Worm (Caenorhabditis elegans) whole organism, young adult: Measurements from ENCODE around the gene F58G11.4.
A peak's percentile ranks its signal among the peaks of the same experiment; 100 is the strongest.

ENCODE experiments used
- B0035.1 ChIP-seq: sonication (generic microtip); optimal IDR thresholded peaks from 2 replicates; lab custom pipeline; 2016; ENCODE audit warnings: missing genetic modification characterization, mild to moderate bottlenecking, missing compliant biosample characterization, missing genotype, missing genetic modification reagents
- F10E7.11 ChIP-seq: sonication (generic microtip); optimal IDR thresholded peaks from 2 replicates; lab custom pipeline; 2017; ENCODE audit warnings: mild to moderate bottlenecking, missing genetic modification characterization, moderate library complexity, missing compliant biosample characterization
- F22D6.2 ChIP-seq: sonication (generic microtip); optimal IDR thresholded peaks from 2 replicates; lab custom pipeline; 2016; ENCODE audit warnings: mild to moderate bottlenecking, missing genetic modification characterization, missing compliant biosample characterization
- F23B12.7 ChIP-seq: sonication (generic microtip); optimal IDR thresholded peaks from 2 replicates; lab custom pipeline; 2017; ENCODE audit warnings: missing genetic modification characterization, mild to moderate bottlenecking, missing compliant biosample characterization, antibody characterized with exemption, moderate library complexity; ENCODE audit not compliant: insufficient read depth
- F37B4.10 ChIP-seq: fragments of 200-800 bp; sonication (Bioruptor generic); IDR thresholded peaks from 2 replicates; pipeline ENCODE4 v1.3.6; 2022; ENCODE audit warnings: missing genetic modification characterization, missing compliant biosample characterization
- F52B5.7 ChIP-seq: sonication (generic microtip); optimal IDR thresholded peaks from 2 replicates; lab custom pipeline; 2016; ENCODE audit warnings: mild to moderate bottlenecking, missing genetic modification characterization, missing compliant biosample characterization
- F55B11.4 ChIP-seq: sonication (generic microtip); optimal IDR thresholded peaks from 2 replicates; lab custom pipeline; 2016; ENCODE audit warnings: missing compliant biosample characterization, missing genetic modification characterization, borderline replicate concordance; ENCODE audit not compliant: insufficient read depth
- F57C9.4 ChIP-seq: sonication (generic microtip); optimal IDR thresholded peaks from 2 replicates; lab custom pipeline; 2017; ENCODE audit warnings: mild to moderate bottlenecking, missing genetic modification characterization, missing compliant biosample characterization
- K11D2.4 ChIP-seq: fragments of 200-800 bp; sonication (Bioruptor generic); IDR thresholded peaks from 2 replicates; pipeline ENCODE4 v1.3.6; 2022; ENCODE audit warnings: missing genetic modification reagents, missing genetic modification characterization, missing compliant biosample characterization
- T07F8.4 ChIP-seq: sonication (generic microtip); optimal IDR thresholded peaks from 2 replicates; lab custom pipeline; 2016; ENCODE audit warnings: mild to moderate bottlenecking, missing genetic modification characterization, moderate library complexity, missing compliant biosample characterization
- Y53F4B.3 ChIP-seq: fragments of 200-800 bp; sonication (Bioruptor generic); IDR thresholded peaks from 2 replicates; pipeline ENCODE4 v1.3.6; 2022; ENCODE audit warnings: missing genetic modification reagents, missing genetic modification characterization, missing compliant biosample characterization
- Y67H2A.10 ChIP-seq: fragments of 200-800 bp; sonication (Bioruptor generic); conservative IDR thresholded peaks from 2 replicates; pipeline ENCODE4 v1.3.6; 2022; ENCODE audit warnings: missing genetic modification reagents, missing genetic modification characterization, missing compliant biosample characterization
- ZK185.1 ChIP-seq: sonication (generic microtip); optimal IDR thresholded peaks from 2 replicates; lab custom pipeline; 2016; ENCODE audit warnings: mild to moderate bottlenecking, missing genetic modification characterization, missing compliant biosample characterization; ENCODE audit not compliant: poor library complexity, severe bottlenecking
- atf-7 ChIP-seq: sonication (generic microtip); optimal IDR thresholded peaks from 2 replicates; lab custom pipeline; 2017; ENCODE audit warnings: mild to moderate bottlenecking, missing genetic modification characterization, missing compliant biosample characterization
- attf-6 ChIP-seq: fragments of 200-800 bp; sonication (Bioruptor generic); IDR thresholded peaks from 2 replicates; pipeline ENCODE4 v1.3.6; 2022; ENCODE audit warnings: missing genetic modification reagents, missing genetic modification characterization, missing compliant biosample characterization
- bed-2 ChIP-seq: fragments of 200-800 bp; sonication (Bioruptor generic); IDR thresholded peaks from 2 replicates; pipeline ENCODE4 v1.3.6; 2022; ENCODE audit warnings: missing genetic modification reagents, missing genetic modification characterization, missing compliant biosample characterization
- cebp-1 ChIP-seq, 2 experiments: fragments of 200-800 bp in 1 of 2; sonication (Bioruptor generic) in 1 of 2; sonication (generic microtip) in 1 of 2; IDR thresholded peaks in 1 of 2; optimal IDR thresholded peaks in 1 of 2; 2 replicates each; pipeline versions ENCODE4 v1.3.6 to Lab custom; 2017 to 2022; ENCODE audit warnings: missing compliant biosample characterization in 2 of 2, missing genetic modification characterization in 2 of 2, mild to moderate bottlenecking in 1 of 2, missing genetic modification reagents in 1 of 2, moderate library complexity in 1 of 2
- ceh-27 ChIP-seq: fragments of 200-800 bp; sonication (Bioruptor generic); optimal IDR thresholded peaks from 2 replicates; lab custom pipeline; 2018; ENCODE audit warnings: mild to moderate bottlenecking, missing genetic modification characterization, moderate library complexity, missing compliant biosample characterization
- ceh-91 ChIP-seq: fragments of 200-800 bp; sonication (Bioruptor generic); IDR thresholded peaks from 2 replicates; pipeline ENCODE4 v1.3.6; 2022; ENCODE audit warnings: missing genetic modification reagents, missing genetic modification characterization, missing compliant biosample characterization
- chd-7 ChIP-seq: sonication (generic microtip); optimal IDR thresholded peaks from 2 replicates; lab custom pipeline; 2016; ENCODE audit warnings: mild to moderate bottlenecking, missing genetic modification characterization, moderate library complexity, missing compliant biosample characterization
- dox-1 ChIP-seq: fragments of 200-800 bp; sonication (Bioruptor generic); IDR thresholded peaks from 2 replicates; pipeline ENCODE4 v1.3.6; 2022; ENCODE audit warnings: missing genetic modification reagents, missing genetic modification characterization, missing compliant biosample characterization
- egl-18 ChIP-seq: fragments of 200-800 bp; sonication (Bioruptor generic); IDR thresholded peaks from 2 replicates; pipeline ENCODE4 v1.3.6; 2022; ENCODE audit warnings: missing genetic modification reagents, missing genetic modification characterization, missing compliant biosample characterization
- gei-17 ChIP-seq: fragments of 200-800 bp; sonication (Bioruptor generic); optimal IDR thresholded peaks from 2 replicates; lab custom pipeline; 2018; ENCODE audit warnings: mild to moderate bottlenecking, missing genetic modification characterization, missing compliant biosample characterization
- hlh-12 ChIP-seq: sonication (generic microtip); optimal IDR thresholded peaks from 2 replicates; lab custom pipeline; 2016; ENCODE audit warnings: missing genetic modification characterization, missing compliant biosample characterization
- let-526 ChIP-seq: fragments of 200-800 bp; sonication (Bioruptor generic); IDR thresholded peaks from 2 replicates; pipeline ENCODE4 v1.3.6; 2022; ENCODE audit warnings: missing genetic modification reagents, missing genetic modification characterization, missing compliant biosample characterization
- lin-35 ChIP-seq, 3 experiments: fragments of 150-350 bp in 2 of 3; sonication (generic microtip) in 1 of 3; optimal IDR thresholded peaks; 2 replicates each; lab custom pipeline; 2014 to 2018; ENCODE audit warnings: missing biosample characterization in 3 of 3, missing genetic modification characterization in 3 of 3, missing genetic modification reagents in 3 of 3
- lin-40 ChIP-seq: sonication (generic microtip); optimal IDR thresholded peaks from 2 replicates; lab custom pipeline; 2016; ENCODE audit warnings: missing genetic modification characterization, mild to moderate bottlenecking, missing compliant biosample characterization, missing genotype, missing genetic modification reagents
- lir-1 ChIP-seq: fragments of 200-800 bp; sonication (Bioruptor generic); conservative IDR thresholded peaks from 2 replicates; pipeline ENCODE4 v1.3.6; 2022; ENCODE audit warnings: missing genetic modification reagents, missing genetic modification characterization, missing compliant biosample characterization
- madf-10 ChIP-seq: sonication (generic microtip); optimal IDR thresholded peaks from 2 replicates; lab custom pipeline; 2016; ENCODE audit warnings: mild to moderate bottlenecking, missing genetic modification characterization, missing compliant biosample characterization
- madf-6 ChIP-seq: fragments of 200-800 bp; sonication (Bioruptor generic); IDR thresholded peaks from 2 replicates; pipeline ENCODE4 v1.3.6; 2022; ENCODE audit warnings: missing genetic modification reagents, missing genetic modification characterization, missing compliant biosample characterization
- mel-28 ChIP-seq: sonication (generic microtip); optimal IDR thresholded peaks from 2 replicates; lab custom pipeline; 2016; ENCODE audit warnings: borderline replicate concordance, mild to moderate bottlenecking, missing genetic modification characterization, missing compliant biosample characterization
- mes-4 ChIP-seq: sonication (generic microtip); optimal IDR thresholded peaks from 2 replicates; lab custom pipeline; 2016; ENCODE audit warnings: missing genotype, missing genetic modification characterization, missing compliant biosample characterization
- mxl-1 ChIP-seq: sonication (generic microtip); optimal IDR thresholded peaks from 2 replicates; lab custom pipeline; 2016; ENCODE audit warnings: missing genetic modification characterization, missing compliant biosample characterization
- nfya-1 ChIP-seq: sonication (generic microtip); optimal IDR thresholded peaks from 2 replicates; lab custom pipeline; 2017; ENCODE audit warnings: antibody characterized with exemption, missing compliant biosample characterization, missing genetic modification characterization, borderline replicate concordance; ENCODE audit not compliant: insufficient read depth
- nfya-2 ChIP-seq: fragments of 200-800 bp; sonication (Bioruptor generic); IDR thresholded peaks from 2 replicates; pipeline ENCODE4 v1.3.6; 2022; ENCODE audit warnings: missing genetic modification reagents, missing genetic modification characterization, missing compliant biosample characterization
- nfyb-1 ChIP-seq: fragments of 200-800 bp; sonication (Bioruptor generic); IDR thresholded peaks from 2 replicates; pipeline ENCODE4 v1.3.6; 2022; ENCODE audit warnings: missing genetic modification reagents, missing genetic modification characterization, missing compliant biosample characterization
- rec-8 ChIP-seq, 2 experiments: sonication (generic microtip); optimal IDR thresholded peaks; 2 replicates each; lab custom pipeline; 2016; ENCODE audit warnings: mild to moderate bottlenecking in 2 of 2, missing genetic modification characterization in 2 of 2, missing genetic modification reagents in 2 of 2, missing genotype in 2 of 2, missing biosample characterization in 1 of 2, missing compliant biosample characterization in 1 of 2, moderate library complexity in 1 of 2
- rpc-1 ChIP-seq, 2 experiments: fragments of 150-350 bp in 1 of 2; sonication (generic microtip) in 1 of 2; optimal IDR thresholded peaks; 2 replicates each; lab custom pipeline; 2014 to 2018; ENCODE audit warnings: missing biosample characterization in 1 of 2, missing genetic modification characterization in 1 of 2, missing genetic modification reagents in 1 of 2, missing genotype in 1 of 2
- sea-2 ChIP-seq: fragments of 200-800 bp; sonication (Bioruptor generic); IDR thresholded peaks from 2 replicates; pipeline ENCODE4 v1.3.6; 2022; ENCODE audit warnings: missing genetic modification characterization, missing compliant biosample characterization
- snpc-1.1 ChIP-seq: sonication (generic microtip); optimal IDR thresholded peaks from 2 replicates; lab custom pipeline; 2017; ENCODE audit warnings: missing genetic modification characterization, mild to moderate bottlenecking, missing compliant biosample characterization, antibody characterized with exemption, moderate library complexity, missing genotype, missing genetic modification reagents; ENCODE audit not compliant: insufficient read depth
- snpc-1.3 ChIP-seq: sonication (generic microtip); optimal IDR thresholded peaks from 2 replicates; lab custom pipeline; 2017; ENCODE audit warnings: missing genetic modification characterization, mild to moderate bottlenecking, missing compliant biosample characterization, antibody characterized with exemption, moderate library complexity, missing genotype, missing genetic modification reagents; ENCODE audit not compliant: insufficient read depth
- snpc-3.4 ChIP-seq: sonication (generic microtip); optimal IDR thresholded peaks from 2 replicates; lab custom pipeline; 2017; ENCODE audit warnings: missing genetic modification characterization, mild to moderate bottlenecking, missing compliant biosample characterization, antibody characterized with exemption, moderate library complexity, missing genotype, missing genetic modification reagents
- unc-130 ChIP-seq: sonication (generic microtip); optimal IDR thresholded peaks from 2 replicates; lab custom pipeline; 2016; ENCODE audit warnings: missing genetic modification reagents, missing genetic modification characterization, missing compliant biosample characterization
- xnd-1 ChIP-seq: sonication (generic microtip); optimal IDR thresholded peaks from 2 replicates; lab custom pipeline; 2016; ENCODE audit warnings: missing genotype, missing genetic modification reagents, missing genetic modification characterization, missing compliant biosample characterization
- zim-3 ChIP-seq: sonication (generic microtip); optimal IDR thresholded peaks from 2 replicates; lab custom pipeline; 2017; ENCODE audit warnings: mild to moderate bottlenecking, missing genetic modification characterization, moderate library complexity, missing compliant biosample characterization
- ztf-25 ChIP-seq: fragments of 200-800 bp; sonication (Bioruptor generic); IDR thresholded peaks from 2 replicates; pipeline ENCODE4 v1.3.6; 2022; ENCODE audit warnings: missing genetic modification reagents, missing genetic modification characterization, missing compliant biosample characterization

Gene F58G11.4

ce11 chrV:13658577-13658976 is 13.8 kb upstream of the F58G11.4 start (continued):
- TF ChIP-seq F55B11.4 (tag; lab: Kevin White, UChicago) (no peak), Y67H2A.10 (GFP tag; lab: Robert Waterston, UW) (no peak), lir-1 (GFP tag; lab: Robert Waterston, UW) (peak; percentile 81; the same call in 1 of the 2 replicates), mel-28 (tag; lab: Kevin White, UChicago) (no peak), ztf-25 (no peak), Y53F4B.3 (no peak), ceh-91 (no peak), F22D6.2 (peak; percentile 94), unc-130 (GFP tag; lab: Kevin White, UChicago) (no peak), let-526 (GFP tag; lab: Robert Waterston, UW) (peak; percentile 94), lin-40 (tag; lab: Kevin White, UChicago) (peak; percentile 92), F37B4.10 (GFP tag; lab: Robert Waterston, UW) (peak; percentile 90; the same call in 1 of the 2 replicates), zim-3 (tag; lab: Kevin White, UChicago) (no peak), mxl-1 (tag; lab: Kevin White, UChicago) (no peak), nfyb-1 (GFP tag; lab: Robert Waterston, UW) (peak; percentile 91), bed-2 (GFP tag; lab: Robert Waterston, UW) (no peak), snpc-1.3 (tag; lab: Kevin White, UChicago) (no peak), madf-6 (GFP tag; lab: Robert Waterston, UW) (peak; percentile 37; the same call in 1 of the 2 replicates), snpc-3.4 (tag; lab: Kevin White, UChicago) (no peak), K11D2.4 (GFP tag; lab: Robert Waterston, UW) (peak; percentile 91), lin-35 (GFP tag; optimal IDR thresholded peaks at IDR 0.05; lab: Kevin White, UChicago) (peak in 1 of 3 experiments; percentile 64), T07F8.4 (tag; lab: Kevin White, UChicago) (no peak), cebp-1 (GFP tag; IDR thresholded peaks at IDR 0.05; lab: Robert Waterston, UW) (peak; percentile 82), cebp-1 (tag; optimal IDR thresholded peaks at IDR 0.05; lab: Kevin White, UChicago) (peak; percentile 91), sea-2 (GFP tag; lab: Robert Waterston, UW) (no peak), F10E7.11 (tag; lab: Kevin White, UChicago) (no peak), nfya-1 (tag; lab: Kevin White, UChicago) (no peak), madf-10 (tag; lab: Kevin White, UChicago) (peak; percentile 56), hlh-12 (tag; lab: Kevin White, UChicago) (no peak), ZK185.1 (peak; percentile 67), rpc-1 (optimal IDR thresholded peaks at IDR 0.05; lab: Kevin White, UChicago) (no peak), rpc-1 (tag; optimal IDR thresholded peaks at IDR 0.05; lab: Kevin White, UChicago) (no peak), rec-8 (tag; optimal IDR thresholded peaks at IDR 0.05; lab: Kevin White, UChicago) (no peak), F52B5.7 (peak; percentile 58), nfya-2 (GFP tag; lab: Robert Waterston, UW) (no peak), gei-17 (GFP tag; lab: Kevin White, UChicago) (peak; percentile 82), snpc-1.1 (no peak), egl-18 (no peak), dox-1 (GFP tag; lab: Robert Waterston, UW) (peak; percentile 80), atf-7 (tag; lab: Kevin White, UChicago) (peak; percentile 84), F23B12.7 (peak; percentile 82), mes-4 (tag; lab: Kevin White, UChicago) (no peak), xnd-1 (tag; lab: Kevin White, UChicago) (no peak), ceh-27 (peak; percentile 18), F57C9.4 (tag; lab: Kevin White, UChicago) (no peak), chd-7 (tag; lab: Kevin White, UChicago) (peak; percentile 97), B0035.1 (tag; lab: Kevin White, UChicago) (no peak), attf-6 (GFP tag; lab: Robert Waterston, UW) (no peak)
